Worm (Caenorhabditis elegans) whole organism, L2 larva: ENCODE measurements around the gene moc-5.

Experiments
- C34F6.9 ChIP-seq: fragments of 150-350 bp; optimal IDR thresholded peaks from 2 replicates; lab custom pipeline; 2014; ENCODE audit warnings: missing biosample characterization, missing genetic modification characterization
- F13H6.1 ChIP-seq: sonication (generic microtip); optimal IDR thresholded peaks from 2 replicates; lab custom pipeline; 2016; ENCODE audit warnings: missing genetic modification characterization, missing compliant biosample characterization
- R02D3.7 ChIP-seq: fragments of 150-350 bp; optimal IDR thresholded peaks from 2 replicates; lab custom pipeline; 2014; ENCODE audit warnings: missing biosample characterization, missing genetic modification characterization
- Y55F3AM.14 ChIP-seq: fragments of 200-800 bp; sonication (Bioruptor generic); optimal IDR thresholded peaks from 2 replicates; lab custom pipeline; 2018; ENCODE audit warnings: mild to moderate bottlenecking, missing genetic modification characterization, missing compliant biosample characterization
- ZK546.5 ChIP-seq: sonication (generic microtip); optimal IDR thresholded peaks from 2 replicates; lab custom pipeline; 2017; ENCODE audit warnings: missing biosample characterization, missing genetic modification characterization
- alr-1 ChIP-seq: fragments of 150-350 bp; optimal IDR thresholded peaks from 2 replicates; lab custom pipeline; 2014; ENCODE audit warnings: missing biosample characterization, missing genetic modification characterization
- aly-2 ChIP-seq: fragments of 150-350 bp; optimal IDR thresholded peaks from 2 replicates; lab custom pipeline; 2014; ENCODE audit warnings: missing biosample characterization, missing genetic modification characterization
- ama-1 ChIP-seq: fragments of 150-350 bp; optimal IDR thresholded peaks from 2 replicates; lab custom pipeline; 2018; ENCODE audit warnings: inconsistent platforms
- blmp-1 ChIP-seq: sonication (generic microtip); optimal IDR thresholded peaks from 2 replicates; lab custom pipeline; 2017; ENCODE audit warnings: missing genetic modification characterization, mild to moderate bottlenecking, missing compliant biosample characterization, antibody characterized with exemption, moderate library complexity; ENCODE audit not compliant: insufficient read depth
- ceh-16 ChIP-seq: fragments of 150-350 bp; optimal IDR thresholded peaks from 2 replicates; lab custom pipeline; 2014; ENCODE audit warnings: missing biosample characterization, missing genetic modification characterization
- ceh-82 ChIP-seq: fragments of 150-350 bp; optimal IDR thresholded peaks from 2 replicates; lab custom pipeline; 2014; ENCODE audit warnings: missing biosample characterization, missing genetic modification characterization
- crh-2 ChIP-seq: sonication (generic microtip); optimal IDR thresholded peaks from 2 replicates; lab custom pipeline; 2017; ENCODE audit warnings: missing biosample characterization, missing genetic modification characterization
- dmd-4 ChIP-seq: sonication (generic microtip); optimal IDR thresholded peaks from 2 replicates; lab custom pipeline; 2017; ENCODE audit warnings: missing biosample characterization, missing genetic modification characterization
- egl-27 ChIP-seq: sonication (generic microtip); optimal IDR thresholded peaks from 3 replicates; lab custom pipeline; 2017; ENCODE audit warnings: missing biosample characterization, missing genetic modification reagents, missing genetic modification characterization
- elt-1 ChIP-seq: fragments of 150-350 bp; optimal IDR thresholded peaks from 2 replicates; lab custom pipeline; 2014; ENCODE audit warnings: missing biosample characterization, missing genetic modification characterization
- elt-3 ChIP-seq: sonication (generic microtip); optimal IDR thresholded peaks from 2 replicates; lab custom pipeline; 2017; ENCODE audit warnings: missing biosample characterization, missing genetic modification characterization
- fos-1 ChIP-seq: fragments of 150-350 bp; optimal IDR thresholded peaks from 2 replicates; lab custom pipeline; 2014; ENCODE audit warnings: missing biosample characterization, missing genetic modification characterization
- gmeb-1 ChIP-seq: fragments of 150-350 bp; optimal IDR thresholded peaks from 2 replicates; lab custom pipeline; 2014; ENCODE audit warnings: missing biosample characterization, missing genetic modification characterization
- lin-11 ChIP-seq: fragments of 150-350 bp; sonication (generic microtip); optimal IDR thresholded peaks from 2 replicates; lab custom pipeline; 2014; ENCODE audit warnings: missing biosample characterization, missing genetic modification characterization, inconsistent platforms, mixed read lengths
- lin-13 ChIP-seq: fragments of 150-350 bp; optimal IDR thresholded peaks from 2 replicates; lab custom pipeline; 2014; ENCODE audit warnings: missing biosample characterization, missing genetic modification reagents, missing genetic modification characterization
- lin-39 ChIP-seq: fragments of 150-350 bp; optimal IDR thresholded peaks from 2 replicates; lab custom pipeline; 2014; ENCODE audit warnings: missing biosample characterization, missing genetic modification reagents, missing genetic modification characterization
- lsy-2 ChIP-seq, 2 experiments: fragments of 150-350 bp in 1 of 2; sonication (generic microtip) in 1 of 2; optimal IDR thresholded peaks; 2 replicates each; lab custom pipeline; 2014 to 2017; ENCODE audit warnings: missing biosample characterization in 2 of 2, missing genetic modification characterization in 2 of 2
- mab-5 ChIP-seq: fragments of 150-350 bp; optimal IDR thresholded peaks from 2 replicates; lab custom pipeline; 2014; ENCODE audit warnings: missing biosample characterization, missing genetic modification characterization
- mbf-1 ChIP-seq: sonication (generic microtip); optimal IDR thresholded peaks from 2 replicates; lab custom pipeline; 2017; ENCODE audit warnings: missing biosample characterization, missing genetic modification characterization
- mdl-1 ChIP-seq, 2 experiments: fragments of 150-350 bp in 1 of 2; sonication (generic microtip) in 1 of 2; optimal IDR thresholded peaks; 2 replicates each; lab custom pipeline; 2017; ENCODE audit warnings: missing biosample characterization in 2 of 2, missing genetic modification characterization in 2 of 2
- nhr-10 ChIP-seq: sonication (generic microtip); optimal IDR thresholded peaks from 2 replicates; lab custom pipeline; 2017; ENCODE audit warnings: missing biosample characterization, missing genetic modification characterization
- nhr-11 ChIP-seq: fragments of 150-350 bp; optimal IDR thresholded peaks from 2 replicates; lab custom pipeline; 2014; ENCODE audit warnings: missing biosample characterization, missing genetic modification characterization
- nhr-12 ChIP-seq: fragments of 150-350 bp; optimal IDR thresholded peaks from 2 replicates; lab custom pipeline; 2014; ENCODE audit warnings: missing biosample characterization, missing genetic modification characterization
- nhr-129 ChIP-seq: fragments of 150-350 bp; optimal IDR thresholded peaks from 2 replicates; lab custom pipeline; 2014; ENCODE audit warnings: missing biosample characterization, missing genetic modification characterization
- nhr-23 ChIP-seq: fragments of 150-350 bp; optimal IDR thresholded peaks from 2 replicates; lab custom pipeline; 2014; ENCODE audit warnings: missing biosample characterization, missing genetic modification reagents, missing genetic modification characterization
- nhr-25 ChIP-seq: fragments of 150-350 bp; sonication (generic microtip); optimal IDR thresholded peaks from 3 replicates; lab custom pipeline; 2014; ENCODE audit warnings: missing biosample characterization, missing genetic modification characterization
- nhr-6 ChIP-seq: fragments of 150-350 bp; optimal IDR thresholded peaks from 2 replicates; lab custom pipeline; 2014; ENCODE audit warnings: missing biosample characterization, missing genetic modification characterization
- nhr-77 ChIP-seq: fragments of 150-350 bp; optimal IDR thresholded peaks from 2 replicates; lab custom pipeline; 2014; ENCODE audit warnings: missing biosample characterization, missing genetic modification characterization
- peb-1 ChIP-seq: fragments of 150-350 bp; optimal IDR thresholded peaks from 2 replicates; lab custom pipeline; 2014; ENCODE audit warnings: missing biosample characterization, missing genetic modification characterization
- sem-4 ChIP-seq: fragments of 150-350 bp; optimal IDR thresholded peaks from 2 replicates; lab custom pipeline; 2014; ENCODE audit warnings: missing biosample characterization, missing genetic modification reagents, missing genetic modification characterization
- sma-3 ChIP-seq: sonication (generic microtip); optimal IDR thresholded peaks from 2 replicates; lab custom pipeline; 2016; ENCODE audit warnings: missing genetic modification reagents, missing genetic modification characterization, missing compliant biosample characterization
- sma-9 ChIP-seq, 2 experiments: fragments of 150-350 bp in 1 of 2; sonication (generic microtip) in 1 of 2; optimal IDR thresholded peaks; 2 replicates each; lab custom pipeline; 2014 to 2016; ENCODE audit warnings: missing genetic modification characterization in 2 of 2, mild to moderate bottlenecking in 1 of 2, missing biosample characterization in 1 of 2, missing compliant biosample characterization in 1 of 2, missing genetic modification reagents in 1 of 2, moderate library complexity in 1 of 2
- snpc-4 ChIP-seq: fragments of 150-350 bp; optimal IDR thresholded peaks from 2 replicates; lab custom pipeline; 2014; ENCODE audit warnings: missing biosample characterization, missing genetic modification characterization
- unc-39 ChIP-seq: fragments of 150-350 bp; optimal IDR thresholded peaks from 2 replicates; lab custom pipeline; 2014; ENCODE audit warnings: missing biosample characterization, missing genetic modification characterization
- unc-55 ChIP-seq: fragments of 150-350 bp; sonication (generic microtip); optimal IDR thresholded peaks from 3 replicates; lab custom pipeline; 2014; ENCODE audit warnings: missing biosample characterization, missing genetic modification reagents, missing genetic modification characterization
- unc-62 ChIP-seq: fragments of 150-350 bp; optimal IDR thresholded peaks from 2 replicates; lab custom pipeline; 2014; ENCODE audit warnings: missing biosample characterization, missing genetic modification reagents, missing genetic modification characterization
- zag-1 ChIP-seq: fragments of 150-350 bp; optimal IDR thresholded peaks from 2 replicates; lab custom pipeline; 2014; ENCODE audit warnings: missing biosample characterization, missing genetic modification characterization
- ztf-1 ChIP-seq: fragments of 200-800 bp; sonication (Bioruptor generic); conservative IDR thresholded peaks from 2 replicates; pipeline ENCODE4 v1.3.6; 2022; ENCODE audit warnings: missing genetic modification characterization, missing compliant biosample characterization
- ztf-4 ChIP-seq: fragments of 150-350 bp; optimal IDR thresholded peaks from 2 replicates; lab custom pipeline; 2014; ENCODE audit warnings: missing biosample characterization, missing genetic modification characterization

Gene moc-5

ce11 chrX:9546640-9547039 lies 19.1 kb downstream of the moc-5 start:
- TF ChIP-seq lin-13 (no peak), nhr-129 (tag; lab: Kevin White, UChicago) (peak; percentile 62), dmd-4 (tag; lab: Kevin White, UChicago) (no peak)

- peak; percentile 74 for TF ChIP-seq nhr-129 (tag; lab: Kevin White, UChicago)
- TF ChIP-seq blmp-1 (tag; lab: Kevin White, UChicago), result peak; percentile 61
- TF ChIP-seq C34F6.9 (tag; lab: Kevin White, UChicago), result peak; percentile 60
- TF ChIP-seq elt-3 (tag; lab: Kevin White, UChicago), result no peak
- TF ChIP-seq crh-2 (tag; lab: Kevin White, UChicago), result peak; percentile 58
- TF ChIP-seq nhr-6 (tag; lab: Kevin White, UChicago), result no peak
- TF ChIP-seq sma-3 (GFP tag; lab: Kevin White, UChicago), result no peak
- TF ChIP-seq sma-9 (GFP tag; optimal IDR thresholded peaks at IDR 0.05; lab: Kevin White, UChicago), result peak; percentile 25
- no peak for TF ChIP-seq sma-9 (tag; optimal IDR thresholded peaks at IDR 0.05; lab: Kevin White, UChicago)
- TF ChIP-seq nhr-10 (tag; lab: Kevin White, UChicago), result no peak
- TF ChIP-seq lsy-2 (tag; optimal IDR thresholded peaks at IDR 0.05; lab: Kevin White, UChicago), result peak in 1 of 2 experiments; percentile 23
- TF ChIP-seq lin-39 (tag; lab: Kevin White, UChicago), result no peak
- no peak for TF ChIP-seq peb-1
- TF ChIP-seq ama-1 (lab: Kevin White, UChicago), result no peak
- no peak for TF ChIP-seq gmeb-1 (tag; lab: Kevin White, UChicago)
- no peak for TF ChIP-seq nhr-25
- no peak for TF ChIP-seq nhr-77 (tag; lab: Kevin White, UChicago)
- TF ChIP-seq R02D3.7 (tag; lab: Kevin White, UChicago), result no peak
- TF ChIP-seq F13H6.1 (tag; lab: Kevin White, UChicago), result peak; percentile 60
- no peak for TF ChIP-seq zag-1 (tag; lab: Kevin White, UChicago)
- no peak for TF ChIP-seq ZK546.5 (tag; lab: Kevin White, UChicago)
These were observed 21.4 kb downstream of the moc-5 start for ce11 chrX:9544405-9544804.

DNA sequence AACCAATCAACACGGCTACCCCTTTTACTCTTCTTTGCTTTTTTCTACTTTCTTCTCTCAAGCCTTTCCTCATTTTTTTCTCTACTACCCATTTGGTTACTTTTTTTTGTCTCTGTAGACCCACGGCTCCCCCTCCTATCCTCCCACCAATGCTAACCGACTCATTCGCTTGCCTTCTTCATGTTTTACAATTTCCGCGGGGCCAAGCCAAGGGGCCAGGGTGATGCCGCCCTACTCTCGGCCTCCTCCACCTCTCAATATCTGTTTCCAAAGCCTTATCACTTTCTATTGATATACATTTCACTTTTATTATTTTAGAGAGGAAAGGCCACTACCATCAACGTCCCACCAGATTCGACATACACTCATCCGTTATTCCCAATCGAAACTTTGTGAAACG lies 22.4 kb downstream of the moc-5 start, which contains the start of gene F49E2.5:
TSS of gene F49E2.5 (plus strand) at position 301 of the 400 bp plus-strand sequence.
- TF ChIP-seq F13H6.1 (tag; lab: Kevin White, UChicago) (peak; percentile 5), unc-39 (no peak)

DNA sequence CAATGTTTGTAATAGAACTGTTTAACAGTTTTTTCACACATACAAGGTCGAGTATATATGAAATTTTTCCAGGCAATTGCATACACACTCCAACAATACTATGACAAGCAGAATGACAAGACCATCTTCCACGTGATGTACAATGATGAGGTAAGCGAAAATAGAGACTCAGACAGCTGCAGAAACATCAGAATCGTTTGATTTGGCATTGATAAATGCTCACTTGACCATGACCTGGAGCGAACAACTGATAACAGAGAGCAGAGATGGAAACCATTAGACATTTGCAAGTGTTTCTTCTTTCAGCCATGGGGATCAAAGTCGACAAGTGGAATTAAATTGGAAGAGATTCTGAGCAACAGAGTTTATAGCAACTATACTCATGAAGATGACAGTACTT lies 25.3 kb downstream of the moc-5 start:
- TF ChIP-seq nhr-10 (tag; lab: Kevin White, UChicago) (no peak), egl-27 (tag; lab: Kevin White, UChicago) (no peak), dmd-4 (tag; lab: Kevin White, UChicago) (no peak), gmeb-1 (tag; lab: Kevin White, UChicago) (peak; percentile 18), alr-1 (tag; lab: Kevin White, UChicago) (no peak), lin-39 (tag; lab: Kevin White, UChicago) (no peak), nhr-25 (no peak), snpc-4 (tag; lab: Kevin White, UChicago) (no peak), lin-13 (no peak), nhr-77 (tag; lab: Kevin White, UChicago) (no peak), aly-2 (tag; lab: Kevin White, UChicago) (no peak), R02D3.7 (tag; lab: Kevin White, UChicago) (no peak), lin-11 (tag; lab: Kevin White, UChicago) (no peak), lsy-2 (tag; optimal IDR thresholded peaks at IDR 0.05; lab: Kevin White, UChicago) (no peak), F13H6.1 (tag; lab: Kevin White, UChicago) (peak; percentile 61), nhr-11 (tag; lab: Kevin White, UChicago) (no peak), sma-3 (GFP tag; lab: Kevin White, UChicago) (peak; percentile 49), Y55F3AM.14 (GFP tag; lab: Kevin White, UChicago) (no peak), mab-5 (tag; lab: Kevin White, UChicago) (no peak), unc-62 (no peak), ceh-16 (tag; lab: Kevin White, UChicago) (no peak), sem-4 (tag; lab: Kevin White, UChicago) (no peak), ceh-82 (no peak), nhr-23 (tag; lab: Kevin White, UChicago) (no peak), crh-2 (tag; lab: Kevin White, UChicago) (peak; percentile 79), mdl-1 (tag; optimal IDR thresholded peaks at IDR 0.05; lab: Kevin White, UChicago) (peak in 1 of 2 experiments; percentile 44), ztf-4 (no peak), mbf-1 (no peak), ZK546.5 (tag; lab: Kevin White, UChicago) (no peak), nhr-12 (tag; lab: Kevin White, UChicago) (no peak), sma-9 (GFP tag; optimal IDR thresholded peaks at IDR 0.05; lab: Kevin White, UChicago) (peak; percentile 90), sma-9 (tag; optimal IDR thresholded peaks at IDR 0.05; lab: Kevin White, UChicago) (no peak), ama-1 (lab: Kevin White, UChicago) (no peak), nhr-129 (tag; lab: Kevin White, UChicago) (peak; percentile 51), C34F6.9 (tag; lab: Kevin White, UChicago) (no peak), ztf-1 (GFP tag; lab: Robert Waterston, UW) (no peak), zag-1 (tag; lab: Kevin White, UChicago) (no peak), elt-1 (no peak), peb-1 (no peak), unc-55 (GFP tag; lab: Kevin White, UChicago) (no peak), unc-39 (no peak), fos-1 (tag; lab: Kevin White, UChicago) (peak; percentile 94)
